Fruit fly (Drosophila melanogaster): ENCODE data around the gene BigH1.

The BigH1 gene

DNA sequence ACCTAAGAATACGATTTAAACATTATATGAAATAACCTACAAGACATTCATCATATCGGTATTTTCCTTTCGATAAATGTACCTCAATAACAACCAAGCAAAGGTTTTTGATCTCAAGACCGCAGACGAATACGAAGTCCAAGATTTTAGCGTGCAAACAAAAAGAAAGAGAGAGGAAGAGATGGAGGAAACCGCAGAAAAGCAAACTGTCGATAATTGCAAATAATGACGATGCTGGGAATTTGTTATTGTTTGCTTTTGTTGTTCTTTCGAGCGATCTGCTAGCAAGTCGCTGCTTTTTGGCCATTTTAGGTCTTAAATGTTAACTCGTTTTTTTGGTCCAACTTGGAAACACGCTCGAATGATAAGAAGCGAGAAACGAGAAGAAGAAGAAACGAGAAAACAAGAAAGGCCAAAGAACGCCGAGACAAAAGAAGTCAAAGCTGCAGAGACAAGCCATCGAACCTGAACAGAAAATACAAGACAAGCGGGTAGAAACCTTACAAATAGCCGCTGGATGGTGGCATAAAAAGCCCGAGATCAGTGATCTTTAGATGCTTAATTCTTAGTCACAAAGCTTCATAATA lies 12.1 kb upstream of the BigH1 start:
- TF ChIP-seq insv (optimal IDR thresholded peaks at IDR 0.05) (no peak), Sin3A (optimal IDR thresholded peaks at IDR 0.05) (no peak), psq (optimal IDR thresholded peaks at IDR 0.05) (no peak), Myc (optimal IDR thresholded peaks at IDR 0.05) (no peak), h (optimal IDR thresholded peaks at IDR 0.05) (no peak), ttk (optimal IDR thresholded peaks at IDR 0.05) (no peak)

DNA sequence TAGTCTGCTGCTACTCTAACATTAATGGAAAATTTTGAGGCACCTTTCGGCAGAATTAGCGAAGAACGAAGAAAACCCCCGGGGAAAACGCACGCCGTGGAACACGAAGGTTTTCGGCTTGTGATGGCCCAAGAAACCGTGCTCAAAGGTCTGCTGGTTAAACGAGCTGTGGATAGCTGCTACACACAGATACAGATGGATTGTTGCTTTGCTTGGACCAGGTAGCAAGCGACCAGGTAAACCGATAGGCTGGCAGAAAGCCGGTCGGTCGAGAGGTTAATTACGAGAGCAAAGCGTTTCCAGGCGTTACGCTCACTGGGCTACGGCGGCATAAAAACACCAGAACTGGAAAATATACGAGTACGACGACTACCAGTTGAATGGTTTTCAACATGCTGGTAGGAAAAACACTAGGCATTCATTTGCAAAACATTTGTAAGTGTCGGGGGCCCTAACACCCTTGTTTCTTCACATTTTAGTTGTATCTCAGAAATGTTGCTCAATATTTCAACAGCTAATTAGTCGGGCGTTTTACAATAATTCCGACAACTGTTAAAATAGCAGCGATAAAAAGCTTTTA lies 10.9 kb upstream of the BigH1 start:
- TF ChIP-seq insv (optimal IDR thresholded peaks at IDR 0.05), result no peak

DNA sequence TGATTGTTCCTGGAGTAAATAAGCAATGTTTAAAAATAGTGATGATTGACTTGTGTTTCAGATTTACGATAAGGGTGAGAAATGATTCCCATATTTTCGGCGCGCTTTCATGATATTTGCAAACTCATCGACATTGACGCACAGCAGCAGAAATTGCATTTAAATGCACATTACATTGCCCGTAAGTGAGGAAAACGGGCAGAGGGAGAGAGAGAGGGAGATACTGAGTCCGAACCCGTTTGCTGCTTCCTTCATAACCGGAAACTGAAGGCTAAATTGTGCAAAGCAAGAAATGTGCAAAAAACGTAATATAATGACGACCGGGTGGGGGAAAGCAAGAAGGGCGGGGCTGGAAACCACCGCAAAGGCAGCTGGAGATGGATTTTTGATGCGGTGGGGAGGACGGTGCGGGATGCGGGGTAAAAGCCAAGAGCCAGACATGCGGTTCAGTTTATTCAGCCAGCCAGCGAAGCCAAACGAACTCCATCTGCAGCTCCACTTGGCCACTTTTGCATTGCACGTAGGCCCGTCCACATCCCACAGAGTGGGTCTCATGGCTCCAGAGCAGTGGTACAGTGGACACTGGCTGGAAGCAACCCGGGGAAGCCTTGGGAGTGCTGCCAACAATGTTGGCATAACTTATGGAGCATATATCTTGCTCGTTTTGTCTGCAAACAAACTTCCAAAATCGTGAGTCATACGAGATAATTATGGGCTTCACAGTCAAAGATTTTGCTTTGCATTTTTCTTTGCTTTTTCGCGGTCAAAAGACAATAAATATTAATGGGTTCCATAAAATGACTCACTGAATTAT lies 10.0 kb upstream of the BigH1 start:
- TF ChIP-seq Sin3A (optimal IDR thresholded peaks at IDR 0.05) (no peak), insv (optimal IDR thresholded peaks at IDR 0.05) (no peak), Myc (optimal IDR thresholded peaks at IDR 0.05) (no peak)

DNA sequence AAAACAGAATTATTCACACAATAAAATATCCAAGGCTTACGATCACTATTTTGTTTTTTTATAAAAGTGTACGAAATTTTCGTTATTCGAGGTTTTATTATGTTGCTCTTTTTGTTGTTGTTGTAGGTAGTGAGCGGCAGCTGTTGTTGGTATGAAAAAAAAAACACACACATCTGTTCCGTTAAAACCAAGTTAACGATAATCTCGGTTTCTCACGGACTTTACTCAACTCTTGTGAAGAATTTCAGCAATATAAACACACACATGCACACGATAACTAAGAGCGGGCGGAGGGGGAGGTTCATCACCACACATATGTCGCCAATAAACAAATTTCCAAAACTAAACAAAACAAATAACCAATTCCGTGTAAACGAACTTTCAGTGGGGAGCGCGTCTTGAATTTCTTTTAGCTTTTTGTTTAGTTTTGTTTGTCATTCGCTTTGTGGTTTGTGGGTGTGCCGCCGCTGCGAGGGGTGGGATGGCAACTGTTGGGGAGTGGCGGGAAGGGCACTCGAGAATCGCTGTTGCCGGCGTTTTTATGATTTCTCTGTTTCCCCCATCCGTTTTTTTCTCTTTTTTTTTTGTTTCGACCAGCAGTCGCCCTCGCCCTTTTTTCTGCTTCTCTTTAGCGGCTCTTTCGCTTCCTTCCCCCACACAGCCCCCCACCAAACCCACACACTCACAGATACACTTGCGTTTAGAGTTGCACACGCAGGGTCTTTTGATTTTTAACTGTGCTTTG lies 8.8 kb upstream of the BigH1 start:
- TF ChIP-seq h (optimal IDR thresholded peaks at IDR 0.05) (no peak), Myc (optimal IDR thresholded peaks at IDR 0.05) (no peak), insv (optimal IDR thresholded peaks at IDR 0.05) (no peak), Sin3A (optimal IDR thresholded peaks at IDR 0.05) (no peak), ttk (optimal IDR thresholded peaks at IDR 0.05) (no peak), psq (optimal IDR thresholded peaks at IDR 0.05) (no peak)

DNA sequence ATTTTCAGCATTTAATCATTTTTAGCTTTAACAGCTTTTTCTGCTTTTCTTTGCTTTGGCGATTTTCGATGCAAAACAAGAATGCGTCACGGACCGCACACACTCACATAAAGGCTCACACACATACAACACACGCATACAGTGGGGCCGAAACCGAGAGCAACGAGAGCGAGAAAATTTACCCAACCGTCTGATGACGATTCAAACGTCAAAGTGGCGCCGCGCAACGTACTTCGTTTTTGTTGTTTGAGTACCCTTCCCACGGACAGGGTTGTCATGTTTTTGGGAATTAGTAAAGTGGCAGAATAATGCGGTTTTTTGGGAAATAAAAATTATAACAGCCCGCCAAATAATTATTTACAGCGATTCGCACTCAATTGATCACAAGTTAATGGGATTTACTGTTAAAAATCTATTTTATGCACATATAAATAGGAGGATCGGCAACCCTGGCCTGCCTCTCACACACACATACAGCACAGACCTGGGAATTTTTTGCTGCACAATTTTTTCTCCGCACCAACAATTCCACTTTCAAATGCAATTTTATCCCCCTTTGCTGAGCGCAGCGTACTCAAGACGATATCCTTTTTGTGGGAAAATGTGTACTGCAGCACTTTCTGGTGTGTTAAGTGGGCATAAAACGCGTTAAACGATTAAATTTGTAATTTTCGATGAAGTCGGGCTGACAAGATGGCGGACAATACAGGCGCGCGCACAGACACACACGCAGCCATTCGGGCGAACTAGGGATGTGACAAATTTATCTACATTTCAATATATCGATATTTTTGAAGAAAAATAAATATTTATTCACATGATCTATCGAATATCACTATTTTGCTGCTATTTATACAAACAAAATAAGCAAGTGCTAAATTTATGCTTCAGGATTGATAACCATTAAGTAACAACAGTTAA lies 8.0 kb upstream of the BigH1 start:
- no peak for TF ChIP-seq insv (optimal IDR thresholded peaks at IDR 0.05)
- no peak for TF ChIP-seq psq (optimal IDR thresholded peaks at IDR 0.05)
- TF ChIP-seq Myc (optimal IDR thresholded peaks at IDR 0.05), result no peak
- no peak for TF ChIP-seq ttk (optimal IDR thresholded peaks at IDR 0.05)

DNA sequence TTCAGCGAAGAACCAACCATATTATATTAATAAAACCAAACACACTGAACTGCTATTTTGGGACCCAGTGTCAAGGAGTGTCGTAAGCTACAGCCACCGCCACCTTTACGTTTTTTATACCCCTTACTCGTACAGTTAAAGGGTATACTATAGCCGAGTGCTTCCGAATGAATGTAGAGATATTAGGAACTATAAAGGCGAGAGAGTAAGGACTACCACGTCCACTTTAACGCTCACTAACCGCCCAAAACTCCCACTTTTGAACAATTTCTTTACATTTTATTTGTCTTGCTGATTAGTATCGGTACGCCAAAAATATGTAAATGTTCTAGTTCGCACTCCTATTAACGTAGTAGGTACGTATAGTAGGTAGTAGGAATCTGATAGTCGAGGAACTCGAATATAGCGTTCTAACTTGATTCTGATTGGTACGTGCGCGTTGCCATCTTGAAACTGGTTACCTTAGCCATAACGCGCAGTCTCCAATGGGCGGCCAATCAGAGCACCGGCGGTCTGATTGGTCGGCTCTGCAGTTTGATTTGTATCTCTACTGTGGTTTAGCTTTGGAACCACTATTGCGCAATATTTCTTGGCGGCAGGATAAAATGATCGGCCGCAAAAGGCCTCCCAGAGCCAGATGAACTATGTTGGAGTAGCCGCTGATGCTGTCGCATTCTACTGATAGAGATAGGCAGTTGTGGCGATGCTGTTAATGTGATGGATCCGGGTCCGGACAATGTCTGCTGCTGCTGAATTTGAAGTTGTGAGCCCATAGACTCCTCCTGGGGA lies 7.1 kb upstream of the BigH1 start:
- TF ChIP-seq insv (optimal IDR thresholded peaks at IDR 0.05) (no peak), Myc (optimal IDR thresholded peaks at IDR 0.05) (no peak), h (optimal IDR thresholded peaks at IDR 0.05) (no peak), ttk (optimal IDR thresholded peaks at IDR 0.05) (no peak), Sin3A (optimal IDR thresholded peaks at IDR 0.05) (no peak), psq (optimal IDR thresholded peaks at IDR 0.05) (no peak)

DNA sequence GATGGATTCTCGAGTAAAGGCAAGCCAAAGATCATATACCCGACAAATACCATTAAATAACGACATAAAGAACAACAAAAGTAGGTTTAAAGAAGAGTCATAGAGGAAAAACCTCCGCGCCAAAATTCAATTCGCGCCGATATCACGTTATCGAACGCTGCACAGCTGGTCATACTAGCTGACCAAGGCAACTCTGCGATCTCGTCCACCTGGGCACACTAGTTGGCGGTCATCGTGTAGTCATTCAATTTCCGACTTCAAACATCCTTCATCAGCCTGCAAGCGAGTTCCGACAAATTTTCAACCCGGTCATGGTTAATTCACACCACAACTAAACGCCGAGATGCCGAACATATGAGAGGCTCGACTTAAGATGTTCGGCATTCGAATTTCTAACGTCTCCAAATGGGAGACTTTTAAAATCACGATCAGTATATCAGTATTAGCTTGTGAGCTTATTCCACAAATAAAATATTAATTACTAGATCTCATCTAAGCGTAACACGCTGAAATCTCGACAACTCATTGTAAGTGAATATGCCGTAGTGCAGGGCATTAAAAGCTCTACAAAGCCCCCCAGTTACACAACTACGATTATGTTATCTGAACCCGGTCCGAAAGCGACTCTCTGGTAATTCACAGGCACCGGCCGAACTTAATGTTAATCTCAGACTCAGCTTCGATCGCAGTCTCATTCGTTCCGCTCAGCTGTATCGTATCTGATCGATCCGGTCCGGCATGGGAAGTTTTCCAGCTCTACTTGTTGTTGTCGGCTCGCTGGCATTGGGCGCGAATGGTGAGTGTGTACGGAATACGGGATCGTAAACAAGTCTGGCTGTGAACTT lies 6.3 kb upstream of the BigH1 start, which contains the start of gene CG3505:
Gene CG3505 (plus strand): TSS at position 688 of the 845 bp plus-strand sequence.
- TF ChIP-seq h (optimal IDR thresholded peaks at IDR 0.05) (no peak), Myc (optimal IDR thresholded peaks at IDR 0.05) (no peak), insv (optimal IDR thresholded peaks at IDR 0.05) (no peak), Sin3A (optimal IDR thresholded peaks at IDR 0.05) (no peak)

DNA sequence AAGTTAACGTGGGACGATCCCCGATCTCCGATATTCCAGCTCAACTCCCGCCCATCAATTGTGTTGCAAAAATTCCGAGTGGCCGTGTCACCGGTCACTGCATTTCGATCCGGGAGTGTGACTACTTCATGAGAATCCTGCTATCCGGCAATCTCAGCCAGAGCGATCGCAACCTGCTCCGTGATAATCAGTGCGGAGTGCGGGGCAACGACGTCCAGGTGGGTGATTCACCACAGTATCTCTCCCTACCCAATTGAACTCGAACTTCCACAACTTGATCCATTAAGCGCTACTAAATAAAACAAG lies 5.7 kb upstream of the BigH1 start:
- no peak for TF ChIP-seq insv (optimal IDR thresholded peaks at IDR 0.05)
- TF ChIP-seq ttk (optimal IDR thresholded peaks at IDR 0.05), result no peak
- no peak for TF ChIP-seq psq (optimal IDR thresholded peaks at IDR 0.05)
- no peak for TF ChIP-seq Myc (optimal IDR thresholded peaks at IDR 0.05)
- no peak for TF ChIP-seq Sin3A (optimal IDR thresholded peaks at IDR 0.05)
- TF ChIP-seq h (optimal IDR thresholded peaks at IDR 0.05), result no peak

DNA sequence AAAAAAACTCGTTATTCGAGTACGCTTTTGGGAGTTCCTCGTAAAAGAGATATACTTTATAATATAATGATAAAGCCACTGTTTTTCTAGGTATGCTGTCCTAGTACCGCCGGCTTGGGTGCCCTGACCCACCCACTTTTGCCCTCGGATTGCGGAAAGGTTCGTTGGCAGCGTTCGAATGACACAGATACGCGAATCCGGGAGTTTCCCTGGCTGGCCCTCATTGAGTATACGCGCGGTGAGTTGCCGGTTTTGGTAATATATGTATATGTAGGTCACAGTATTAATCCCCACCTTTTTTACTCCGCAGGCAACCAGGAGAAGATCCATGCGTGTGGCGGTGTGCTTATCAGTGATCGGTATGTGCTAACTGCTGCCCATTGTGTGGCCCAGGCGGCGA lies 5.1 kb upstream of the BigH1 start:
- TF ChIP-seq Myc (optimal IDR thresholded peaks at IDR 0.05) (no peak), psq (optimal IDR thresholded peaks at IDR 0.05) (no peak), ttk (optimal IDR thresholded peaks at IDR 0.05) (no peak), insv (optimal IDR thresholded peaks at IDR 0.05) (no peak), h (optimal IDR thresholded peaks at IDR 0.05) (no peak), Sin3A (optimal IDR thresholded peaks at IDR 0.05) (no peak)

DNA sequence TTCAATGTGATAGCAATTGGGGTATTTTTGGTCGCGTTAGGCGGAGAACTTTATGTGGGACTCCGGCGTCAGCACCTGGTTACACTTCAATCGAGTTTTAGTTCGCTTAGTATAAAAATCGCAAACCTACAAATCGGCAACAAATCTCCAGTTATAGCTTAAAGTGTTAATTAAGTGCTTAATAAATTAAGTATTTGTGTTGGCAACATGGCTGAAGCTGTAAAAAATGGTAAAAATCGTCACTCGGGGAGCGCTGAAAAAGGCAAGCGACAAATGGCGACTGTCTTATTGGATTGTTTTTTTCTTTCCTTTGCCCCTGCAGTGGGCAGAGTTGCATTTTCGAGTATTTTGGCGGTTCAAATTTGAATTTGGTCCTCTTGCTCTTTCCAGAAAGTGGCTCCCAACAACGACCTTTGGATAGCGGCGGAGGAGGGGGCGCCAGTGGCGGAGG lies 3.9 kb upstream of the BigH1 start, which contains the start of gene Hexim:
Gene Hexim (plus strand): TSS at position 85 of the 451 bp plus-strand sequence.
- TF ChIP-seq psq (optimal IDR thresholded peaks at IDR 0.05), result no peak
- no peak for TF ChIP-seq insv (optimal IDR thresholded peaks at IDR 0.05)
- no peak for TF ChIP-seq ttk (optimal IDR thresholded peaks at IDR 0.05)
- no peak for TF ChIP-seq Myc (optimal IDR thresholded peaks at IDR 0.05)
- no peak for TF ChIP-seq h (optimal IDR thresholded peaks at IDR 0.05)
- no peak for TF ChIP-seq Sin3A (optimal IDR thresholded peaks at IDR 0.05)

Measured in Kc167 (cell line).